Fruit fly (Drosophila melanogaster): Measurements from ENCODE around the gene Pxt.

The Pxt gene

DNA sequence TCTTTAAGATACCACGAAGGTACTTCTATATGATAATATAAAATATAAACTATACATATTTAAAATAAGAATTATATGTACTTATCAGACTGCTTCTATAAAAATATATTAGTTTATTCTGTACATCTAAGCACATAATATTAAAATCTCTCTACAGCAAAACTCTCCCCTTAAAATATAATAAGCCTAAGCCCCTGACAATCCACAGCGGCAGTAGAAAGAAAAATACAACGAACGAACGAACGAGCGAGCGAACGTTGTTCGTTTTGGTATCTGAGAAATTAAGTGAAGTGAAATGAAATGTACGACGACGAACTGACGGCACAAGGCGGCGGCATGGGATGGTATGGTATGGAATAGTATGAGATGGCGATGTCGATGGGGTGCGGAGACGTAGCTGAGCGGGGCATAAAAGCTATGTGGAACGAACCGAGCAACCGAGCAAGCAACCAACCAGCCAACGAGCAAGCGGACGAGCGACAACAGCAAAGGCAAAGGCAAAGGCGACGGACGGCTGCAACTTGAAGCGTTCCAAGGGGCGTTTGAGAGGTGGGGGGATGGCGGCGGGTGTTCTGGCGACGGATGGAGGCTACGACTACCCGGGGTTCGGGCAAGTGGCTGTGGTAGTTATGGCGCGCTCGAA, 18.6 kb upstream of the Pxt start (continued):
- TF ChIP-seq vvl (GFP tag; IDR thresholded peaks at IDR 0.05) (peak; percentile 99), Hey (tag; optimal IDR thresholded peaks at IDR 0.05) (no peak), CG13775 (GFP tag; optimal IDR thresholded peaks at IDR 0.05) (peak; percentile 98), bbx (GFP tag; IDR thresholded peaks at IDR 0.05; ENCODE audit: partially characterized antibody) (0 out of 2 replicates have a peak, but pooled peaks have one; percentile 13), CG34376 (GFP tag; optimal IDR thresholded peaks at IDR 0.05) (peak; percentile 95), CoRest (tag; optimal IDR thresholded peaks at IDR 0.05) (peak; percentile 99), CG17829 (tag; optimal IDR thresholded peaks at IDR 0.05) (peak; percentile 99), Spps (tag; optimal IDR thresholded peaks at IDR 0.05) (peak; percentile 97), CG7556 (GFP tag; optimal IDR thresholded peaks at IDR 0.05) (peak; percentile 100), tio (GFP tag; optimal IDR thresholded peaks at IDR 0.05) (no peak), sug (tag; optimal IDR thresholded peaks at IDR 0.05) (peak; percentile 99), gce (GFP tag; IDR thresholded peaks at IDR 0.05) (peak; percentile 96), Meics (GFP tag; optimal IDR thresholded peaks at IDR 0.05) (peak; percentile 99), maf-S (GFP tag; optimal IDR thresholded peaks at IDR 0.05) (peak; percentile 77), esg (GFP tag; conservative IDR thresholded peaks at IDR 0.05) (peak; percentile 97), HLHmδ (GFP tag; optimal IDR thresholded peaks at IDR 0.05) (no peak), Hr78 (GFP tag; optimal IDR thresholded peaks at IDR 0.05) (peak in 1 of 2 experiments; percentile 95), CG8478 (optimal IDR thresholded peaks at IDR 0.05) (no peak), CG8944 (GFP tag; optimal IDR thresholded peaks at IDR 0.05) (peak; percentile 74), CG13287 (GFP tag; IDR thresholded peaks at IDR 0.05; ENCODE audit: partially characterized antibody) (no peak; the same call in 1 of the 2 replicates), CG10462 (GFP tag; optimal IDR thresholded peaks at IDR 0.05) (peak; percentile 92), GATAe (GFP tag; conservative IDR thresholded peaks at IDR 0.05) (peak; percentile 92), Sry-β (GFP tag; optimal IDR thresholded peaks at IDR 0.05) (peak; percentile 67), pzg (GFP tag; optimal IDR thresholded peaks at IDR 0.05) (no peak), zfh1 (GFP tag; IDR thresholded peaks at IDR 0.05) (peak; percentile 95), shn (GFP tag; optimal IDR thresholded peaks at IDR 0.05) (peak; percentile 38), CG32767 (GFP tag; IDR thresholded peaks at IDR 0.05) (peak; percentile 98), CG18619 (GFP tag; optimal IDR thresholded peaks at IDR 0.05) (peak; percentile 99), luna (GFP tag; optimal IDR thresholded peaks at IDR 0.05) (peak; percentile 46), CG4707 (GFP tag; optimal IDR thresholded peaks at IDR 0.05) (peak; percentile 88), z (GFP tag; IDR thresholded peaks at IDR 0.05) (peak; percentile 48; the same call in 1 of the 3 replicates), CG15479 (GFP tag; optimal IDR thresholded peaks at IDR 0.05) (no peak), CG17802 (tag; optimal IDR thresholded peaks at IDR 0.05) (peak; percentile 81), CG16863 (GFP tag; optimal IDR thresholded peaks at IDR 0.05) (peak; percentile 81), CG15696 (tag; optimal IDR thresholded peaks at IDR 0.05) (peak; percentile 91), CG1529 (GFP tag; optimal IDR thresholded peaks at IDR 0.05) (peak; percentile 97), CG10959 (GFP tag; IDR thresholded peaks at IDR 0.05) (peak; percentile 88), CG12219 (GFP tag; optimal IDR thresholded peaks at IDR 0.05) (peak; percentile 92), CG15073 (GFP tag; optimal IDR thresholded peaks at IDR 0.05) (peak; percentile 67), nerfin-1 (tag; optimal IDR thresholded peaks at IDR 0.05) (peak; percentile 97), HHEX (GFP tag; optimal IDR thresholded peaks at IDR 0.05) (peak; percentile 99), Six4 (GFP tag; optimal IDR thresholded peaks at IDR 0.05) (peak; percentile 96), Opbp (GFP tag; IDR thresholded peaks at IDR 0.05; ENCODE audit: partially characterized antibody) (0 out of 3 replicates have a peak, but pooled peaks have one; percentile 26), PHDP (tag; optimal IDR thresholded peaks at IDR 0.05) (peak; percentile 99), CG6813 (GFP tag; optimal IDR thresholded peaks at IDR 0.05) (peak; percentile 98), Atf6 (GFP tag; IDR thresholded peaks at IDR 0.05) (peak; percentile 98), sima (GFP tag; optimal IDR thresholded peaks at IDR 0.05) (peak; percentile 67), mam (GFP tag; optimal IDR thresholded peaks at IDR 0.05) (peak; percentile 85), cas (GFP tag; IDR thresholded peaks at IDR 0.05) (peak; percentile 95)

Measured in whole organism, embryonic.